Worm (Caenorhabditis elegans) whole organism, midembryonic: ENCODE data around the gene clc-12.

ENCODE experiments used
- T22C8.4 ChIP-seq: fragments of 200-800 bp; sonication (Bioruptor generic); IDR thresholded peaks from 2 replicates; pipeline ENCODE4 v1.3.6; 2022; ENCODE audit warnings: missing genetic modification characterization, missing compliant biosample characterization
- cog-1 ChIP-seq: sonication (generic microtip); optimal IDR thresholded peaks from 2 replicates; lab custom pipeline; 2016; ENCODE audit warnings: missing genetic modification characterization, missing compliant biosample characterization
- flt-1 ChIP-seq: fragments of 200-800 bp; sonication (Bioruptor generic); IDR thresholded peaks from 2 replicates; pipeline ENCODE4 v1.3.6; 2022; ENCODE audit warnings: missing genetic modification characterization, missing compliant biosample characterization
- klf-2 ChIP-seq: fragments of 200-800 bp; sonication (Bioruptor generic); conservative IDR thresholded peaks from 2 replicates; pipeline ENCODE4 v1.3.6; 2022; ENCODE audit warnings: missing genetic modification reagents, missing genetic modification characterization, missing compliant biosample characterization
- med-1 ChIP-seq: sonication (generic microtip); optimal IDR thresholded peaks from 2 replicates; lab custom pipeline; 2017; ENCODE audit warnings: missing genetic modification characterization, mild to moderate bottlenecking, missing compliant biosample characterization, antibody characterized with exemption, missing genetic modification reagents; ENCODE audit not compliant: insufficient read depth
- ref-1 ChIP-seq: fragments of 200-800 bp; sonication (Bioruptor generic); conservative IDR thresholded peaks from 2 replicates; pipeline ENCODE4 v1.3.6; 2022; ENCODE audit warnings: missing genetic modification reagents, missing genetic modification characterization, missing compliant biosample characterization
- tab-1 ChIP-seq: fragments of 200-800 bp; sonication (Bioruptor generic); IDR thresholded peaks from 2 replicates; pipeline ENCODE4 v1.3.6; 2022; ENCODE audit warnings: missing genetic modification characterization, missing compliant biosample characterization
- ztf-23 ChIP-seq: fragments of 200-800 bp; sonication (Bioruptor generic); IDR thresholded peaks from 2 replicates; pipeline ENCODE4 v1.3.6; 2022; ENCODE audit warnings: missing genetic modification reagents, missing genetic modification characterization, missing compliant biosample characterization
- ztf-29 ChIP-seq: fragments of 200-800 bp; sonication (Bioruptor generic); IDR thresholded peaks from 2 replicates; pipeline ENCODE4 v1.3.6; 2022; ENCODE audit warnings: missing genetic modification reagents, missing genetic modification characterization, missing compliant biosample characterization

The clc-12 gene

DNA sequence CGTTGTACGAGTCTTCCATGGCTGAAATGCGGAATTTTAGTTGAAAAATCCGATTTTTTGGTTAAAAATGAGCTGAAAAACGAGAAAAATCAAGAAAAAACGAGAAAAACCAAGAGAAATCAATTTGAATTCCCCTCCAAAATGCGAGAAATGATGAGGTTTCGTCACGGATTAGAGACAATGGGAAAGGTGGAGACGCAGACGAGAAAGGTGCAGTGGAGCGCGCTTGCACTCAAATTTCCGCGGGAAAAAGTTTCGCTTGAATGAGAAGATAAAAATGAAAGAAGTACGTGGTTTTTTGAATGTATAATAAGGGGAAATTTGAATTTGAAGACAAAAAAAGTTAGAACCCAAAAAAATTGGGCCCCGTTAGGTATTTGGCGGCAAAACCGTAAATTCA lies 43.5 kb downstream of the clc-12 start, which contains the start of gene efl-1:
Gene efl-1, minus strand, starts transcription at position 21 of the 400 bp plus-strand sequence.
- TF ChIP-seq tab-1 (GFP tag; lab: Robert Waterston, UW) = no peak
- peak; percentile 65; the same call in 1 of the 2 replicates for TF ChIP-seq ztf-23 (GFP tag; lab: Robert Waterston, UW)

DNA sequence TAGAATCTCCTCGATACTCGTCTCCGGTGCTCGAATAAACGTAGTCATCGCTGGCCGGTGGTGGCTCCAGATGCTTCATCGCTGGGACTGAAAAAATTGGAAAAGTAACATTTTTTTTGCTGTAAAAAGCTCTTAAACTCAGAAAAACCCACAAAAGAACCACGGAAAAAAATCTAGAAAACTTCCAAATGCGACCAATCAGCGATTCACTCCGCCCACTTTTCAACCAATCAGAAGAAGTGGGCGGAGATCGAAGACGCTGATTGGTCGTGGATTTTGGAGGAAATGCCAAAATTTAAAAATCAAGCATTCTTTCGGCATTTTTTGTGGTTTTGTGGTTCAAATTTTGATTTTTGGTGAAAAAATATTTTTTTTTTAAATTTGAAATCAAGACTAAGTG lies 50.2 kb downstream of the clc-12 start:
- TF ChIP-seq klf-2 (GFP tag; lab: Robert Waterston, UW) (no peak), med-1 (GFP tag; lab: Kevin White, UChicago) (no peak), ref-1 (GFP tag; lab: Robert Waterston, UW) (no peak), flt-1 (GFP tag; lab: Robert Waterston, UW) (no peak), ztf-29 (no peak), T22C8.4 (no peak), tab-1 (GFP tag; lab: Robert Waterston, UW) (no peak), cog-1 (tag; lab: Kevin White, UChicago) (no peak), ztf-23 (GFP tag; lab: Robert Waterston, UW) (no peak)
